Worm (Caenorhabditis elegans): ENCODE measurements around the gene C50D2.6.

- TF ChIP-seq snpc-4 (tag; optimal IDR thresholded peaks at IDR 0.05) (no peak), elt-1 (tag; optimal IDR thresholded peaks at IDR 0.05) (no peak), unc-39 (tag; optimal IDR thresholded peaks at IDR 0.05) (no peak), lin-11 (tag; optimal IDR thresholded peaks at IDR 0.05) (no peak), lin-39 (tag; optimal IDR thresholded peaks at IDR 0.05) (no peak)
Observed at ce11 chrII:65484-65883, 18.8 kb upstream of the C50D2.6 start.
